Fruit fly (Drosophila melanogaster) whole organism, embryonic: ENCODE measurements around the gene kni.

Experiments used
- Asciz ChIP-seq: fragments of 200-800 bp; sonication (Bioruptor generic); optimal IDR thresholded peaks from 2 replicates; lab custom pipeline; 2017; ENCODE audit warnings: missing biosample characterization, mild to moderate bottlenecking, missing genetic modification characterization, missing genetic modification reagents
- CG12236 ChIP-seq: fragments of 200-800 bp; sonication (Bioruptor generic); optimal IDR thresholded peaks from 2 replicates; lab custom pipeline; 2016; ENCODE audit warnings: missing biosample characterization, missing genetic modification characterization
- CG13424 ChIP-seq: fragments of 200-800 bp; sonication (Bioruptor generic); optimal IDR thresholded peaks from 2 replicates; lab custom pipeline; 2019; ENCODE audit warnings: missing biosample characterization, mild to moderate bottlenecking, missing genetic modification characterization, moderate library complexity
- CG18476 ChIP-seq: fragments of 200-800 bp; sonication (Bioruptor generic); optimal IDR thresholded peaks from 2 replicates; lab custom pipeline; 2016; ENCODE audit warnings: missing biosample characterization, mild to moderate bottlenecking, missing genetic modification characterization
- CG9437 ChIP-seq: fragments of 200-800 bp; sonication (Bioruptor generic); optimal IDR thresholded peaks from 2 replicates; lab custom pipeline; 2018; ENCODE audit warnings: missing biosample characterization, mild to moderate bottlenecking, missing genetic modification characterization
- CoRest ChIP-seq: fragments of 200-800 bp; sonication (Bioruptor generic); optimal IDR thresholded peaks from 3 replicates; lab custom pipeline; 2018; ENCODE audit warnings: missing biosample characterization, mild to moderate bottlenecking, missing genetic modification characterization, moderate library complexity
- Hsf ChIP-seq: fragments of 200-800 bp; sonication (Bioruptor generic); optimal IDR thresholded peaks from 3 replicates; lab custom pipeline; 2016; ENCODE audit warnings: missing biosample characterization, missing genetic modification characterization
- NC2α ChIP-seq: fragments of 200-800 bp; sonication (Bioruptor generic); optimal IDR thresholded peaks from 2 replicates; lab custom pipeline; 2016; ENCODE audit warnings: missing biosample characterization, missing genetic modification characterization
- hbn ChIP-seq: fragments of 200-800 bp; sonication (Bioruptor generic); IDR thresholded peaks from 2 replicates; pipeline ENCODE4 v1.3.6; 2022; ENCODE audit warnings: missing biosample characterization, missing genetic modification characterization; ENCODE audit not compliant: partially characterized antibody
- tgo ChIP-seq: fragments of 200-800 bp; sonication (Bioruptor generic); IDR thresholded peaks from 3 replicates; pipeline ENCODE4 v1.3.6; 2022; ENCODE audit warnings: missing biosample characterization, missing genetic modification characterization
- toy ChIP-seq: fragments of 200-800 bp; sonication (Bioruptor generic); IDR thresholded peaks from 2 replicates; pipeline ENCODE4 v1.3.6; 2022; ENCODE audit warnings: missing biosample characterization, missing genetic modification characterization

DNA sequence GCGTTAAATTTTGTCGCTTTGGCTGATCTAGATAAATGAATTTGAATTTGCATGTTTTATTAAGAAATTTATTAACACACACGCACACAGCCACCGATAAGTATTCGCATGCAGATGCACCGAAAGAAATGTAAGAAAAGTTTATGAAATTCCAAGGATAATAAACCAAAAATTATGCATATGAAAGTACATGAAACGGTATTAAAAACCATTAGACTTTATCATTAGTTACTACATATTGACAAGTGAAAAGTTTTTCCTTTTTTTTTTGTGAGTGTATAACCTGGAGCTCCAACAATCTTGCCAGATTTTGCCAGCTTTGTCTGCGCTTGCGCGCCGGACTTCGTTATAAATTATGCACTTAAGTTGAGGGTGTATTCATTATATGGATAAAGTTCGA is 46.2 kb downstream of the kni start:
- TF ChIP-seq NC2α (GFP tag; lab: Kevin White, UChicago): no peak
- TF ChIP-seq CG9437 (GFP tag; lab: Kevin White, UChicago): no peak
- TF ChIP-seq toy (GFP tag; lab: Robert Waterston, UW): no peak
- no peak for TF ChIP-seq Hsf (GFP tag; lab: Kevin White, UChicago)
- no peak for TF ChIP-seq CoRest (tag; lab: Kevin White, UChicago)
- TF ChIP-seq CG12236: no peak
- no peak for TF ChIP-seq hbn
- no peak for TF ChIP-seq CG18476 (GFP tag; lab: Kevin White, UChicago)
- TF ChIP-seq Asciz (GFP tag; lab: Kevin White, UChicago): no peak
- no peak for TF ChIP-seq CG13424 (tag; lab: Kevin White, UChicago)
- no peak for TF ChIP-seq tgo
